Fruit fly (Drosophila melanogaster) whole organism, embryonic: ENCODE data around the gene Or7a.

Source experiments
- Bgb ChIP-seq: fragments of 200-800 bp; sonication (Bioruptor generic); IDR thresholded peaks from 2 replicates; pipeline ENCODE4 v1.3.6; 2022; ENCODE audit warnings: missing biosample characterization, missing genetic modification characterization; ENCODE audit not compliant: partially characterized antibody
- CG1024 ChIP-seq: fragments of 200-800 bp; sonication (Bioruptor generic); IDR thresholded peaks from 2 replicates; pipeline ENCODE4 v1.3.6; 2022; ENCODE audit warnings: missing biosample characterization, missing genetic modification characterization
- CG10267 ChIP-seq: fragments of 200-800 bp; sonication (Bioruptor generic); optimal IDR thresholded peaks from 2 replicates; lab custom pipeline; 2018; ENCODE audit warnings: missing biosample characterization, mild to moderate bottlenecking, missing genetic modification characterization, moderate library complexity
- CG11504 ChIP-seq: fragments of 200-800 bp; sonication (Bioruptor generic); optimal IDR thresholded peaks from 3 replicates; lab custom pipeline; 2019; ENCODE audit warnings: missing biosample characterization, mild to moderate bottlenecking, missing genetic modification characterization, moderate library complexity
- CG12219 ChIP-seq: fragments of 200-800 bp; sonication (Bioruptor generic); optimal IDR thresholded peaks from 3 replicates; lab custom pipeline; 2018; ENCODE audit warnings: missing biosample characterization, mild to moderate bottlenecking, missing genetic modification characterization
- CG13296 ChIP-seq: fragments of 200-800 bp; sonication (Bioruptor generic); optimal IDR thresholded peaks from 3 replicates; lab custom pipeline; 2018; ENCODE audit warnings: missing biosample characterization, mild to moderate bottlenecking, missing genetic modification characterization
- CG13624 ChIP-seq: fragments of 200-800 bp; sonication (Bioruptor generic); optimal IDR thresholded peaks from 2 replicates; lab custom pipeline; 2016; ENCODE audit warnings: missing biosample characterization, missing genetic modification characterization
- CG14441 ChIP-seq: fragments of 200-800 bp; sonication (Bioruptor generic); IDR thresholded peaks from 2 replicates; pipeline ENCODE4 v1.3.6; 2022; ENCODE audit warnings: missing biosample characterization, missing genetic modification characterization
- CG15011 ChIP-seq: fragments of 200-800 bp; sonication (Bioruptor generic); optimal IDR thresholded peaks from 3 replicates; lab custom pipeline; 2018; ENCODE audit warnings: missing biosample characterization, mild to moderate bottlenecking, missing genetic modification characterization
- CG15269 ChIP-seq: fragments of 200-800 bp; sonication (Bioruptor generic); optimal IDR thresholded peaks from 2 replicates; lab custom pipeline; 2018; ENCODE audit warnings: missing biosample characterization, mild to moderate bottlenecking, missing genetic modification characterization, moderate library complexity
- CG1529 ChIP-seq: fragments of 200-800 bp; sonication (Bioruptor generic); optimal IDR thresholded peaks from 3 replicates; lab custom pipeline; 2018; ENCODE audit warnings: missing biosample characterization, missing genetic modification characterization
- CG16863 ChIP-seq: fragments of 200-800 bp; sonication (Bioruptor generic); optimal IDR thresholded peaks from 3 replicates; lab custom pipeline; 2016; ENCODE audit warnings: missing biosample characterization, missing genetic modification characterization
- CG17612 ChIP-seq: fragments of 200-800 bp; sonication (Bioruptor generic); IDR thresholded peaks from 2 replicates; pipeline ENCODE4 v1.3.6; 2022; ENCODE audit warnings: missing biosample characterization, missing genetic modification characterization
- CG17829 ChIP-seq: fragments of 200-800 bp; optimal IDR thresholded peaks from 2 replicates; lab custom pipeline; 2019; ENCODE audit warnings: missing biosample characterization, mild to moderate bottlenecking, missing genetic modification characterization, moderate library complexity
- CG34224 ChIP-seq: fragments of 200-800 bp; sonication (Bioruptor generic); IDR thresholded peaks from 3 replicates; pipeline ENCODE4 v1.3.6; 2022; ENCODE audit warnings: missing biosample characterization, missing genetic modification characterization; ENCODE audit not compliant: partially characterized antibody
- CG34422 ChIP-seq: fragments of 200-800 bp; sonication (Bioruptor generic); IDR thresholded peaks from 3 replicates; pipeline ENCODE4 v1.3.6; 2022; ENCODE audit warnings: missing biosample characterization, missing genetic modification characterization
- CG4424 ChIP-seq: fragments of 200-800 bp; sonication (Bioruptor generic); optimal IDR thresholded peaks from 3 replicates; lab custom pipeline; 2016; ENCODE audit warnings: missing biosample characterization, missing genetic modification characterization
- CG6175 ChIP-seq: fragments of 200-800 bp; sonication (Bioruptor generic); IDR thresholded peaks from 3 replicates; pipeline ENCODE4 v1.3.6; 2022; ENCODE audit warnings: missing biosample characterization, missing genetic modification characterization
- CG7372 ChIP-seq: fragments of 200-800 bp; sonication (Bioruptor generic); IDR thresholded peaks from 2 replicates; pipeline ENCODE4 v1.3.6; 2022; ENCODE audit warnings: missing biosample characterization, missing genetic modification characterization
- CG9609 ChIP-seq: fragments of 200-800 bp; sonication (Bioruptor generic); optimal IDR thresholded peaks from 3 replicates; lab custom pipeline; 2016; ENCODE audit warnings: missing biosample characterization, missing genetic modification characterization
- CG9932 ChIP-seq: fragments of 200-800 bp; sonication (Bioruptor generic); IDR thresholded peaks from 2 replicates; pipeline ENCODE4 v1.3.6; 2022; ENCODE audit warnings: missing biosample characterization, missing genetic modification characterization
- Fer2 ChIP-seq: fragments of 200-800 bp; sonication (Bioruptor generic); optimal IDR thresholded peaks from 2 replicates; lab custom pipeline; 2018; ENCODE audit warnings: missing biosample characterization, mild to moderate bottlenecking, missing genetic modification characterization, moderate library complexity
- H15 ChIP-seq: fragments of 200-800 bp; sonication (Bioruptor generic); IDR thresholded peaks from 3 replicates; pipeline ENCODE4 v1.3.6; 2022; ENCODE audit warnings: missing biosample characterization, missing genetic modification characterization
- HLHmδ ChIP-seq: fragments of 200-800 bp; sonication (Bioruptor generic); optimal IDR thresholded peaks from 2 replicates; lab custom pipeline; 2018; ENCODE audit warnings: missing biosample characterization, mild to moderate bottlenecking, missing genetic modification characterization, moderate library complexity
- Hmx ChIP-seq: fragments of 200-800 bp; sonication (Bioruptor generic); optimal IDR thresholded peaks from 2 replicates; lab custom pipeline; 2016; ENCODE audit warnings: missing biosample characterization, missing genetic modification characterization
- Meics ChIP-seq: fragments of 200-800 bp; sonication (Bioruptor generic); optimal IDR thresholded peaks from 2 replicates; lab custom pipeline; 2017; ENCODE audit warnings: missing biosample characterization, mild to moderate bottlenecking, missing genetic modification characterization
- NK7.1 ChIP-seq: fragments of 200-800 bp; sonication (Bioruptor generic); optimal IDR thresholded peaks from 3 replicates; lab custom pipeline; 2016; ENCODE audit warnings: missing biosample characterization, missing genetic modification characterization
- Poxn ChIP-seq: fragments of 200-800 bp; sonication (Bioruptor generic); IDR thresholded peaks from 2 replicates; pipeline ENCODE4 v1.3.6; 2022; ENCODE audit warnings: missing biosample characterization, missing genetic modification characterization
- Ptx1 ChIP-seq: fragments of 200-800 bp; sonication (Bioruptor generic); IDR thresholded peaks from 2 replicates; pipeline ENCODE4 v1.3.6; 2022; ENCODE audit warnings: missing biosample characterization, missing genetic modification characterization
- Scr ChIP-seq: fragments of 200-800 bp; sonication (Bioruptor generic); IDR thresholded peaks from 2 replicates; pipeline ENCODE4 v1.3.6; 2022; ENCODE audit warnings: missing biosample characterization, missing genetic modification characterization; ENCODE audit not compliant: partially characterized antibody
- ac ChIP-seq: fragments of 200-800 bp; sonication (Bioruptor generic); optimal IDR thresholded peaks from 3 replicates; lab custom pipeline; 2017; ENCODE audit warnings: missing biosample characterization, mild to moderate bottlenecking, missing genetic modification characterization
- amos ChIP-seq: fragments of 200-800 bp; sonication (Bioruptor generic); IDR thresholded peaks from 2 replicates; pipeline ENCODE4 v1.3.6; 2022; ENCODE audit warnings: missing biosample characterization, missing genetic modification characterization; ENCODE audit not compliant: partially characterized antibody
- ato ChIP-seq: fragments of 200-800 bp; sonication (Bioruptor generic); IDR thresholded peaks from 2 replicates; pipeline ENCODE4 v1.3.6; 2022; ENCODE audit warnings: missing biosample characterization, missing genetic modification characterization; ENCODE audit not compliant: partially characterized antibody
- bab2 ChIP-seq: fragments of 200-800 bp; sonication (Bioruptor generic); optimal IDR thresholded peaks from 2 replicates; lab custom pipeline; 2016; ENCODE audit warnings: missing biosample characterization, missing genetic modification characterization
- bigmax ChIP-seq: fragments of 200-800 bp; sonication (Bioruptor generic); optimal IDR thresholded peaks from 2 replicates; lab custom pipeline; 2018; ENCODE audit warnings: missing biosample characterization, mild to moderate bottlenecking, missing genetic modification characterization
- chn ChIP-seq: fragments of 200-800 bp; sonication (Bioruptor generic); optimal IDR thresholded peaks from 2 replicates; lab custom pipeline; 2016; ENCODE audit warnings: missing biosample characterization, missing genetic modification characterization
- dysf ChIP-seq: fragments of 200-800 bp; sonication (Bioruptor generic); IDR thresholded peaks from 3 replicates; pipeline ENCODE4 v1.3.6; 2022; ENCODE audit warnings: missing biosample characterization, missing genetic modification characterization
- fru ChIP-seq: fragments of >200 bp; optimal IDR thresholded peaks from 2 replicates; lab custom pipeline; 2017
- hb ChIP-seq: fragments of 200-800 bp; sonication (Bioruptor generic); IDR thresholded peaks from 3 replicates; pipeline ENCODE4 v1.3.6; 2022; ENCODE audit warnings: missing biosample characterization, missing genetic modification characterization; ENCODE audit not compliant: partially characterized antibody
- mirr ChIP-seq: fragments of 200-800 bp; sonication (Bioruptor generic); optimal IDR thresholded peaks from 3 replicates; lab custom pipeline; 2018; ENCODE audit warnings: missing biosample characterization, mild to moderate bottlenecking, missing genetic modification characterization
- nerfin-1 ChIP-seq: fragments of 200-800 bp; sonication (Bioruptor generic); optimal IDR thresholded peaks from 3 replicates; lab custom pipeline; 2019; ENCODE audit warnings: missing biosample characterization, mild to moderate bottlenecking, missing genetic modification characterization, moderate library complexity
- oc ChIP-seq: fragments of 200-800 bp; sonication (Bioruptor generic); optimal IDR thresholded peaks from 2 replicates; lab custom pipeline; 2018; ENCODE audit warnings: missing biosample characterization, mild to moderate bottlenecking, missing genetic modification characterization, moderate library complexity
- peb ChIP-seq: fragments of 200-800 bp; sonication (Bioruptor generic); IDR thresholded peaks from 2 replicates; pipeline ENCODE4 v1.3.6; 2022; ENCODE audit warnings: missing biosample characterization, missing genetic modification characterization
- ranshi ChIP-seq: fragments of 200-800 bp; sonication (Bioruptor generic); IDR thresholded peaks from 2 replicates; pipeline ENCODE4 v1.3.6; 2022; ENCODE audit warnings: missing biosample characterization, missing genetic modification characterization
- run ChIP-seq: fragments of 200-800 bp; sonication (Bioruptor generic); optimal IDR thresholded peaks from 3 replicates; lab custom pipeline; 2018; ENCODE audit warnings: missing biosample characterization, mild to moderate bottlenecking, missing genetic modification characterization
- sim ChIP-seq: fragments of 200-800 bp; sonication (Bioruptor generic); IDR thresholded peaks from 2 replicates; pipeline ENCODE4 v1.3.6; 2022; ENCODE audit warnings: missing biosample characterization, missing genetic modification characterization
- slou ChIP-seq: fragments of 200-800 bp; sonication (Bioruptor generic); optimal IDR thresholded peaks from 3 replicates; lab custom pipeline; 2016; ENCODE audit warnings: missing biosample characterization, missing genetic modification characterization
- slp2 ChIP-seq: fragments of 200-800 bp; sonication (Bioruptor generic); optimal IDR thresholded peaks from 2 replicates; lab custom pipeline; 2016; ENCODE audit warnings: missing biosample characterization, missing genetic modification characterization
- tna ChIP-seq: fragments of 200-800 bp; sonication (Bioruptor generic); IDR thresholded peaks from 2 replicates; pipeline ENCODE4 v1.3.6; 2022; ENCODE audit warnings: missing biosample characterization, missing genetic modification characterization; ENCODE audit not compliant: partially characterized antibody
- unc-4 ChIP-seq: fragments of 200-800 bp; sonication (Bioruptor generic); IDR thresholded peaks from 2 replicates; pipeline ENCODE4 v1.3.6; 2022; ENCODE audit warnings: missing biosample characterization, missing genetic modification characterization; ENCODE audit not compliant: partially characterized antibody
- z ChIP-seq: fragments of 200-800 bp; sonication (Bioruptor generic); IDR thresholded peaks from 3 replicates; pipeline ENCODE4 v1.3.6; 2022; ENCODE audit warnings: missing biosample characterization, missing genetic modification characterization

Or7a gene

DNA sequence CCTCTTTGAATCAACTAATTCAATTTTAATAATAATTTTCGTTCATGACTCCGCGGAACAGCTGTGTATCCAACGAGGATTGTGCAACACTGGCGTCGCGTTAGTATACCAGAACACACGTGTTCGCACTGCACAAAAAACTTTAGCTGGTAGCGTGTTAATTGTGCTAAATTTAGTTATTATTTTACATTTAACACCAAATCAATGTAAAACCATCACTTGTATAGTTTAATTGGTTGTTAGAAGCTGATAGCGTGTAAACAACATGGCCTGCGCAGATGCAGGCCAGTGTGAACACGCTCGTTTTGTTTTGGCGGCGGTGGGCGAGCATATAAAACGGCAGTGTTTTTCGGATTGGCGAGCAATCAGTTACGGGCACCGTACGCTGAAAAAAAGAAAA, 8.2 kb downstream of the Or7a start, which contains the start of the genes Traf6 and GIIIspla2 (continued):
- no peak for TF ChIP-seq CG34224 (GFP tag; lab: Robert Waterston, UW)
- TF ChIP-seq ato, result no peak
- no peak for TF ChIP-seq ac (GFP tag; lab: Kevin White, UChicago)
- TF ChIP-seq NK7.1 (GFP tag; lab: Kevin White, UChicago), result peak; percentile 45
- peak; percentile 38 for TF ChIP-seq slou
- TF ChIP-seq sim, result 0 out of 2 replicates have a peak, but pooled peaks have one; percentile 48
- peak; percentile 73; the same call in 2 of the 3 replicates for TF ChIP-seq CG34422 (GFP tag; lab: Robert Waterston, UW)
- peak; percentile 48 for TF ChIP-seq nerfin-1 (tag; lab: Kevin White, UChicago)
- no peak for TF ChIP-seq fru (lab: Kevin White, UChicago)
- peak; percentile 67 for TF ChIP-seq CG13296 (GFP tag; lab: Kevin White, UChicago)
- TF ChIP-seq CG10267 (tag; lab: Kevin White, UChicago), result peak; percentile 95
- peak; percentile 43 for TF ChIP-seq CG16863
- TF ChIP-seq ranshi (GFP tag; lab: Robert Waterston, UW), result peak; percentile 75
- TF ChIP-seq CG14441 (GFP tag; lab: Robert Waterston, UW), result peak; percentile 78
- no peak for TF ChIP-seq oc
- 0 out of 2 replicates have a peak, but pooled peaks have one; percentile 25 for TF ChIP-seq unc-4 (GFP tag; lab: Robert Waterston, UW)
- peak; percentile 29; the same call in 1 of the 2 replicates for TF ChIP-seq Poxn (GFP tag; lab: Robert Waterston, UW)
- TF ChIP-seq Fer2 (tag; lab: Kevin White, UChicago), result peak; percentile 53
- TF ChIP-seq Bgb (GFP tag; lab: Robert Waterston, UW), result no peak; the same call in 1 of the 2 replicates
- no peak for TF ChIP-seq hb
- peak; percentile 57 for TF ChIP-seq CG12219
- no peak for TF ChIP-seq Hmx
- no peak for TF ChIP-seq tna (GFP tag; lab: Robert Waterston, UW)
- peak; percentile 45; the same call in 1 of the 2 replicates for TF ChIP-seq peb
- TF ChIP-seq CG9932 (GFP tag; lab: Robert Waterston, UW), result peak; percentile 85
- TF ChIP-seq CG11504, result no peak
- peak; percentile 77 for TF ChIP-seq CG17829 (tag; lab: Kevin White, UChicago)
- no peak for TF ChIP-seq CG1529 (GFP tag; lab: Kevin White, UChicago)
- TF ChIP-seq CG1024 (GFP tag; lab: Robert Waterston, UW), result peak; percentile 27; the same call in 1 of the 2 replicates
- no peak for TF ChIP-seq z (GFP tag; lab: Robert Waterston, UW)
- no peak for TF ChIP-seq run (tag; lab: Kevin White, UChicago)
- peak; percentile 74 for TF ChIP-seq bab2
- peak; percentile 65 for TF ChIP-seq CG4424 (GFP tag; lab: Kevin White, UChicago)
- TF ChIP-seq slp2 (GFP tag; lab: Kevin White, UChicago), result peak; percentile 25
- peak; percentile 27; the same call in 1 of the 2 replicates for TF ChIP-seq CG17612 (GFP tag; lab: Robert Waterston, UW)
- peak; percentile 75 for TF ChIP-seq H15 (GFP tag; lab: Robert Waterston, UW)
- peak; percentile 56 for TF ChIP-seq CG13624 (GFP tag; lab: Kevin White, UChicago)
- TF ChIP-seq bigmax (GFP tag; lab: Kevin White, UChicago), result no peak
- TF ChIP-seq Scr (GFP tag; lab: Robert Waterston, UW), result peak; percentile 49
- TF ChIP-seq amos (GFP tag; lab: Robert Waterston, UW), result no peak
- TF ChIP-seq CG9609, result peak; percentile 59
- TF ChIP-seq CG7372 (GFP tag; lab: Robert Waterston, UW), result peak; percentile 78
- TF ChIP-seq HLHmδ, result no peak
- peak; percentile 79 for TF ChIP-seq Meics (GFP tag; lab: Kevin White, UChicago)
- TF ChIP-seq dysf (GFP tag; lab: Robert Waterston, UW), result peak; percentile 88
- peak; percentile 70 for TF ChIP-seq chn (GFP tag; lab: Kevin White, UChicago)
- TF ChIP-seq CG15269 (tag; lab: Kevin White, UChicago), result peak; percentile 76
- peak; percentile 66 for TF ChIP-seq mirr (GFP tag; lab: Kevin White, UChicago)
- TF ChIP-seq Ptx1 (GFP tag; lab: Robert Waterston, UW), result peak; percentile 80
- no peak for TF ChIP-seq CG15011 (GFP tag; lab: Kevin White, UChicago)
- TF ChIP-seq CG6175 (GFP tag; lab: Robert Waterston, UW), result no peak
